Worm (Caenorhabditis elegans) whole organism, early embryonic: ENCODE measurements around the gene srg-65.

Source experiments
- B0310.2 ChIP-seq: sonication (generic microtip); optimal IDR thresholded peaks from 2 replicates; lab custom pipeline; 2016; ENCODE audit warnings: mild to moderate bottlenecking, missing genetic modification characterization, missing compliant biosample characterization
- ama-1 ChIP-seq: fragments of 150-350 bp; optimal IDR thresholded peaks from 2 replicates; lab custom pipeline; 2014
- ceh-13 ChIP-seq: fragments of 200-800 bp; sonication (Bioruptor generic); optimal IDR thresholded peaks from 2 replicates; lab custom pipeline; 2018; ENCODE audit warnings: mild to moderate bottlenecking, missing genetic modification characterization, missing compliant biosample characterization
- ceh-36 ChIP-seq: sonication (generic microtip); optimal IDR thresholded peaks from 2 replicates; lab custom pipeline; 2016; ENCODE audit warnings: missing genetic modification characterization, inconsistent platforms, missing compliant biosample characterization
- flt-1 ChIP-seq: fragments of 200-800 bp; sonication (Bioruptor generic); IDR thresholded peaks from 2 replicates; pipeline ENCODE4 v1.3.6; 2022; ENCODE audit warnings: missing genetic modification characterization, missing compliant biosample characterization
- hmbx-1 ChIP-seq: sonication (generic microtip); optimal IDR thresholded peaks from 2 replicates; lab custom pipeline; 2016; ENCODE audit warnings: mild to moderate bottlenecking, missing genetic modification characterization, missing compliant biosample characterization
- hnd-1 ChIP-seq: sonication (generic microtip); optimal IDR thresholded peaks from 2 replicates; lab custom pipeline; 2016; ENCODE audit warnings: missing genetic modification characterization, missing compliant biosample characterization
- pes-1 ChIP-seq: fragments of 200-800 bp; sonication (Bioruptor generic); IDR thresholded peaks from 2 replicates; pipeline ENCODE4 v1.3.6; 2022; ENCODE audit warnings: missing genetic modification reagents, missing genetic modification characterization, missing compliant biosample characterization
- scrt-1 ChIP-seq: fragments of 200-800 bp; sonication (Bioruptor generic); IDR thresholded peaks from 2 replicates; pipeline ENCODE4 v1.3.6; 2022; ENCODE audit warnings: missing genetic modification characterization, missing compliant biosample characterization
- tbx-11 ChIP-seq: fragments of 200-800 bp; sonication (Bioruptor generic); IDR thresholded peaks from 2 replicates; pipeline ENCODE4 v1.3.6; 2022; ENCODE audit warnings: missing genetic modification characterization, missing compliant biosample characterization
- tbx-37 ChIP-seq: fragments of 200-800 bp; sonication (Bioruptor generic); conservative IDR thresholded peaks from 2 replicates; pipeline ENCODE4 v1.3.6; 2022; ENCODE audit warnings: missing genetic modification reagents, missing genetic modification characterization, missing compliant biosample characterization
- tra-4 ChIP-seq: sonication (generic microtip); optimal IDR thresholded peaks from 2 replicates; lab custom pipeline; 2017; ENCODE audit warnings: missing genetic modification characterization, missing compliant biosample characterization

ce11 chrV:5525208-5525607 lies 40.4 kb upstream of the srg-65 start:
- no peak for TF ChIP-seq ama-1 (lab: Kevin White, UChicago)
- no peak for TF ChIP-seq hnd-1 (tag; lab: Kevin White, UChicago)
- no peak for TF ChIP-seq tbx-11 (GFP tag; lab: Robert Waterston, UW)
- TF ChIP-seq scrt-1 (GFP tag; lab: Robert Waterston, UW), result no peak
- no peak for TF ChIP-seq tbx-37
- no peak for TF ChIP-seq tra-4
- TF ChIP-seq B0310.2 (tag; lab: Kevin White, UChicago), result no peak
- no peak for TF ChIP-seq flt-1
- no peak for TF ChIP-seq ceh-13 (GFP tag; lab: Kevin White, UChicago)
- TF ChIP-seq pes-1 (GFP tag; lab: Robert Waterston, UW), result no peak
- TF ChIP-seq hmbx-1 (tag; lab: Kevin White, UChicago), result no peak
- TF ChIP-seq ceh-36 (tag; lab: Kevin White, UChicago), result no peak
